Fruit fly (Drosophila melanogaster) whole organism: ENCODE measurements around the gene CG15047.

ENCODE experiments used
- CG8478 ChIP-seq: fragments of >200 bp; optimal IDR thresholded peaks from 2 replicates; lab custom pipeline; 2018; ENCODE audit warnings: inconsistent platforms
- Dll ChIP-seq: fragments of >200 bp; optimal IDR thresholded peaks from 2 replicates; lab custom pipeline; 2017
- EcR ChIP-seq, 2 experiments: fragments of >200 bp; optimal IDR thresholded peaks; 2 replicates each; lab custom pipeline; 2017; ENCODE audit warnings: missing biosample characterization in 2 of 2, missing genetic modification characterization in 2 of 2, missing genetic modification reagents in 2 of 2
- pan ChIP-seq: fragments of >200 bp; optimal IDR thresholded peaks from 2 replicates; lab custom pipeline; 2017
- psq ChIP-seq: fragments of >200 bp; optimal IDR thresholded peaks from 2 replicates; lab custom pipeline; 2017
- usp ChIP-seq: fragments of >200 bp; optimal IDR thresholded peaks from 2 replicates; lab custom pipeline; 2017; ENCODE audit warnings: missing biosample characterization, missing genetic modification characterization, mixed read lengths

The CG15047 gene

DNA sequence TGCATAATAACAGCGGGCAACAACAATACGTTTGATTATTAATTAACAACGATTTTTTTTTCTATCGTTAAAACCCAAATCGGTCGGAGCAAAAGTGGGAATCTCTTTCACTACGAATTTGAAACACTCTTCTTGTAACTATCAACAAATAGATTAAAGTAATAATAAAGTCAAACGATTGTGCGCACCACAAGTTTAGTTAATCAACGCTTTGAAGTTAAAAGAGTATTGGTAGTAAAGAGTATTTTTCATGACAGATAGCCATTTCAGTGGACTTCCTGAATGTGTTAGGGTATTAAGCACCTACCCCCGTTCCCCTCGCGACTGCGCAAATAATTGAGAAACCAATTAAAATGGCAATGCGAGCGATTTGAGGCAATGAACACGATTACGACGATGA, 18.3 kb downstream of the CG15047 start:
- no peak for TF ChIP-seq pan
- TF ChIP-seq usp: no peak
- no peak for TF ChIP-seq CG8478 (lab: Kevin White, UChicago)
- TF ChIP-seq Dll (lab: Kevin White, UChicago): no peak
- TF ChIP-seq EcR (GFP tag; optimal IDR thresholded peaks at IDR 0.05; lab: Kevin White, UChicago): no peak
- TF ChIP-seq psq: no peak

dm6 chrX:18547707-18548106, 19.2 kb downstream of the CG15047 start:
- TF ChIP-seq usp (no peak), EcR (GFP tag; optimal IDR thresholded peaks at IDR 0.05; lab: Kevin White, UChicago) (no peak), psq (no peak), Dll (lab: Kevin White, UChicago) (no peak), pan (no peak), CG8478 (lab: Kevin White, UChicago) (no peak)

dm6 chrX:18550726-18551125, 22.2 kb downstream of the CG15047 start:
- no peak for TF ChIP-seq EcR (GFP tag; optimal IDR thresholded peaks at IDR 0.05; lab: Kevin White, UChicago)
- no peak for TF ChIP-seq usp
- no peak for TF ChIP-seq CG8478 (lab: Kevin White, UChicago)
- TF ChIP-seq pan: no peak
- TF ChIP-seq psq: no peak
- no peak for TF ChIP-seq Dll (lab: Kevin White, UChicago)

DNA sequence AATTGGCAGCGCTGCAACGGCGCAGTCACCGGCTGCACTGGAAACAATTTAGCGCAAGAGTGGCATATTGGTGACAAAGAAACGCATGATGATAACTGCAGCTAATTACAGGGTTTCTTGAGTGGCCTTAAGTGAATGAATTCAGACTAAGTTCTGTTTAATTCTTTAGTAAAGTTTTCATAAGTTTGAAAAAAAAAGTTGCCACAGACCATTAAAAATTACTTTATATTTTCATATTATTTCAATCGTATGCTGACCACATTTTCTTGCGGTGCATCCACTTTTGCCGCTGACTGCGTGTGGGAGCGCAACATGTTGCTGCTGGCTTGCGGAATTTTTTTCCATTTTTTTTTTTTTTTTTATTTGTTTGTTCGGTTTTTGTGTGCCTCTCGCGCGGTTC, 24.0 kb downstream of the CG15047 start:
- TF ChIP-seq usp (no peak), psq (no peak), EcR (GFP tag; optimal IDR thresholded peaks at IDR 0.05; lab: Kevin White, UChicago) (no peak), pan (no peak), Dll (lab: Kevin White, UChicago) (no peak)

DNA sequence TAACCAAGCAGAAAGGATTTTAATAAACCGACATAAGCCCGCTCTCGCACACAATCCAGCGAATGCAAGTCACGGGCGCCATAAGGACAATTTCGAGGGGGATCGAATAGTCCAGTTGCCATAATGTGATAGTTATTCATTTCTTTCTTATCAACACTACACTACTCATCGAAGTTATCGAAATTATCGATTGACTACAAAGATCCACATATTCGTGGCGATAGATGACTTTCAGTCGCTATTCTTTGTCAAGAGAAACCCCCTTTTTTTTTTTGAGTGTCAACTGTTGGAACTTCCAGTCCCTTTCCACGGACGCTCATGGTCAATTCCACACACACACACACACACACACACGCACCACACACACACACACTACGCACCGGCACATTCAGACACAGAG, 26.1 kb downstream of the CG15047 start:
- TF ChIP-seq psq: no peak
- no peak for TF ChIP-seq EcR (GFP tag; optimal IDR thresholded peaks at IDR 0.05; lab: Kevin White, UChicago)
- TF ChIP-seq CG8478 (lab: Kevin White, UChicago): no peak
- TF ChIP-seq usp: no peak
- TF ChIP-seq pan: no peak
- no peak for TF ChIP-seq Dll (lab: Kevin White, UChicago)

DNA sequence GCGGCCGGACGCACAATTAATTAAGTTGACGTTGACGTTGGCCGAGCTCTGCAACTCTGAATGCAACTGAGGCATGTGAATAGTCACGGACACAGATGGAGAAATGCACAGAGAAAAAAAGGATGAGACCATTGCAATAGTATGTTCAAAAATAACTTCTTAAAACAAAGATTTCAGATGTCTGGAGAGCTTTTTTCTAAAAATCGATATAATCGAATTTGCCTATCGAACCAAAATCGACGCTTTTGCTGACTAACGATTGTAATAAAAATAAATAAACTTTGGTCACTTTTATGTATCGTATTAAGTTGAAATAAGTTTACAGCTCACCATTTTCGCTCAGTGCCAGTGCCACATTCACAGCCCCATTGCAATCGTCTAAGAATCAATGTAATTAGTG, 30.1 kb downstream of the CG15047 start:
- TF ChIP-seq Dll (lab: Kevin White, UChicago): no peak
- no peak for TF ChIP-seq CG8478 (lab: Kevin White, UChicago)
- no peak for TF ChIP-seq pan
- no peak for TF ChIP-seq psq
- TF ChIP-seq EcR (GFP tag; optimal IDR thresholded peaks at IDR 0.05; lab: Kevin White, UChicago): no peak
- TF ChIP-seq usp: no peak

DNA sequence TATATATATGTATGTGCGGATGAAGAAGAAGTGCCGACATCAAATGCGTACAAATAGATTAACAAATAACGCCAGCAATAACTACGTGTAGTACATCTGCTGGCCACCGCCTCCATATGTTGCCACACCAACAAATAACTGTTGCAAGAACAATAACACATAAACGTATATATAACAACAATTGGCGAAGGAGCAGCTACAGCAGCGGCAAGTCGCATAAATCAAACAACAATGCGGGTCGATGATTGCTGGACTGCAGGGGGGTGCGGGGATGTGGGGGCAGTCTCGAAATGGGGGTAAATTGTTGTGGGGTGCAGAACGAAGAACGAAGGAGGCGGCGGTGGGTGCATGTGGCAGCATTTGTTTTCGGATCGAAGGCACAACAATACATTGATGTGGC, 32.1 kb downstream of the CG15047 start:
- TF ChIP-seq Dll (lab: Kevin White, UChicago) (no peak), CG8478 (lab: Kevin White, UChicago) (no peak), pan (no peak), psq (no peak), EcR (GFP tag; optimal IDR thresholded peaks at IDR 0.05; lab: Kevin White, UChicago) (no peak), usp (no peak)

DNA sequence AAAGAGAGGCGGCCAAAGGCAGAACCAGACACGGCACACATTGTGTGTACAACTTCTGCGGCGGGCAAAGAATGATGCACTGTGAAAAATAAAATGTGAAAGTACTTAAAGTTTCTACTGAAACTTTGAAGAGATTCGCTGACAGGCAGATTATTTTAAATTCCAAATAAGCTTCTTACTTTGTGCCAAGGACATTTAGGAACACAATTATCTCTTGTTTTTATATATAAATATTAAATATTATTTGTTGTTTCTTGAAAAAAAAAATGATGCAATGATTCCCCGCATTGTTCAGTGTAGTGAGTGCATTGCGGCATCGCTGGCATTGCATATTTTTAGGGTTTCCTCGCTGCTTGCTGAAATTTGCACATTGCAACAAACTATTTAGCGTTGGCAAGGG, 36.5 kb downstream of the CG15047 start:
- TF ChIP-seq pan: no peak
- no peak for TF ChIP-seq EcR (GFP tag; optimal IDR thresholded peaks at IDR 0.05; lab: Kevin White, UChicago)
- TF ChIP-seq psq: no peak
- no peak for TF ChIP-seq CG8478 (lab: Kevin White, UChicago)
- TF ChIP-seq Dll (lab: Kevin White, UChicago): no peak
- TF ChIP-seq usp: no peak

- no peak for TF ChIP-seq psq
- TF ChIP-seq Dll (lab: Kevin White, UChicago): no peak
- TF ChIP-seq CG8478 (lab: Kevin White, UChicago): no peak
- no peak for TF ChIP-seq pan
- TF ChIP-seq EcR (GFP tag; optimal IDR thresholded peaks at IDR 0.05; lab: Kevin White, UChicago): no peak
- TF ChIP-seq usp: no peak
Measured at dm6 chrX:18565630-18566319, 37.3 kb downstream of the CG15047 start.

dm6 chrX:18575151-18575550, 46.7 kb downstream of the CG15047 start:
- TF ChIP-seq EcR (GFP tag; optimal IDR thresholded peaks at IDR 0.05; lab: Kevin White, UChicago): no peak
- TF ChIP-seq psq: no peak
- no peak for TF ChIP-seq pan
- no peak for TF ChIP-seq Dll (lab: Kevin White, UChicago)
- TF ChIP-seq usp: no peak
- TF ChIP-seq CG8478 (lab: Kevin White, UChicago): no peak
